Fruit fly (Drosophila melanogaster) whole organism, embryonic: Measurements from ENCODE around the gene CG34287.

Experiments
- ATbp ChIP-seq: fragments of 200-800 bp; sonication (Bioruptor generic); optimal IDR thresholded peaks from 2 replicates; lab custom pipeline; 2017; ENCODE audit warnings: missing biosample characterization, mild to moderate bottlenecking, missing genetic modification characterization, missing genetic modification reagents
- Adf1 ChIP-seq: fragments of 200-800 bp; sonication (Bioruptor generic); IDR thresholded peaks from 2 replicates; pipeline ENCODE4 v1.3.6; 2022; ENCODE audit warnings: missing biosample characterization, missing genetic modification characterization
- Bteb2 ChIP-seq: fragments of 200-800 bp; sonication (Bioruptor generic); optimal IDR thresholded peaks from 2 replicates; lab custom pipeline; 2016; ENCODE audit warnings: missing biosample characterization, missing genetic modification characterization
- CG10543 ChIP-seq: fragments of 200-800 bp; sonication (Bioruptor generic); optimal IDR thresholded peaks from 3 replicates; lab custom pipeline; 2017; ENCODE audit warnings: missing biosample characterization, mild to moderate bottlenecking, missing genetic modification characterization, moderate library complexity
- CG13424 ChIP-seq: fragments of 200-800 bp; sonication (Bioruptor generic); optimal IDR thresholded peaks from 2 replicates; lab custom pipeline; 2019; ENCODE audit warnings: missing biosample characterization, mild to moderate bottlenecking, missing genetic modification characterization, moderate library complexity
- CG17802 ChIP-seq: fragments of 200-800 bp; sonication (Bioruptor generic); optimal IDR thresholded peaks from 2 replicates; lab custom pipeline; 2018; ENCODE audit warnings: missing biosample characterization, mild to moderate bottlenecking, missing genetic modification characterization, moderate library complexity
- CG1792 ChIP-seq: fragments of 200-800 bp; sonication (Bioruptor generic); optimal IDR thresholded peaks from 2 replicates; lab custom pipeline; 2016; ENCODE audit warnings: missing biosample characterization, missing genetic modification characterization
- CG18599 ChIP-seq: fragments of 200-800 bp; sonication (Bioruptor generic); optimal IDR thresholded peaks from 3 replicates; lab custom pipeline; 2017; ENCODE audit warnings: missing biosample characterization, missing genetic modification characterization, mild to moderate bottlenecking, moderate library complexity, missing genetic modification reagents
- CG32772 ChIP-seq: fragments of 200-800 bp; sonication (Bioruptor generic); IDR thresholded peaks from 2 replicates; pipeline ENCODE4 v1.3.6; 2022; ENCODE audit warnings: missing biosample characterization, missing genetic modification characterization
- CG34376 ChIP-seq: fragments of 200-800 bp; sonication (Bioruptor generic); optimal IDR thresholded peaks from 2 replicates; lab custom pipeline; 2018; ENCODE audit warnings: missing biosample characterization, mild to moderate bottlenecking, missing genetic modification characterization
- CG3995 ChIP-seq: fragments of 200-800 bp; sonication (Bioruptor generic); optimal IDR thresholded peaks from 3 replicates; lab custom pipeline; 2016; ENCODE audit warnings: missing biosample characterization, missing genetic modification characterization
- CG4282 ChIP-seq: fragments of 200-800 bp; sonication (Bioruptor generic); optimal IDR thresholded peaks from 2 replicates; lab custom pipeline; 2016; ENCODE audit warnings: missing biosample characterization, missing genetic modification characterization
- CG5180 ChIP-seq: fragments of 200-800 bp; sonication (Bioruptor generic); optimal IDR thresholded peaks from 3 replicates; lab custom pipeline; 2017; ENCODE audit warnings: missing biosample characterization, missing genetic modification characterization, mild to moderate bottlenecking, moderate library complexity, missing genetic modification reagents
- CG7987 ChIP-seq: fragments of 200-800 bp; sonication (Bioruptor generic); optimal IDR thresholded peaks from 2 replicates; lab custom pipeline; 2018; ENCODE audit warnings: missing biosample characterization, mild to moderate bottlenecking, missing genetic modification characterization, moderate library complexity
- CoRest ChIP-seq: fragments of 200-800 bp; sonication (Bioruptor generic); optimal IDR thresholded peaks from 3 replicates; lab custom pipeline; 2018; ENCODE audit warnings: missing biosample characterization, mild to moderate bottlenecking, missing genetic modification characterization, moderate library complexity
- Dfd ChIP-seq, 2 experiments: fragments of >200 bp; optimal IDR thresholded peaks; 2 replicates each; lab custom pipeline; 2017; ENCODE audit warnings: missing biosample characterization in 2 of 2, missing genetic modification characterization in 2 of 2
- Dref ChIP-seq: fragments of 200-800 bp; sonication (Bioruptor generic); IDR thresholded peaks from 2 replicates; pipeline ENCODE4 v1.3.6; 2022; ENCODE audit warnings: missing biosample characterization, missing genetic modification characterization
- Hey ChIP-seq: fragments of 200-800 bp; sonication (Bioruptor generic); optimal IDR thresholded peaks from 3 replicates; lab custom pipeline; 2018; ENCODE audit warnings: missing biosample characterization, mild to moderate bottlenecking, missing genetic modification characterization
- MESR4 ChIP-seq: fragments of 200-800 bp; sonication (Bioruptor generic); optimal IDR thresholded peaks from 2 replicates; lab custom pipeline; 2018; ENCODE audit warnings: missing biosample characterization, mild to moderate bottlenecking, missing genetic modification characterization, moderate library complexity
- Myb ChIP-seq: fragments of 200-800 bp; sonication (Bioruptor generic); optimal IDR thresholded peaks from 2 replicates; lab custom pipeline; 2016; ENCODE audit warnings: missing biosample characterization, missing genetic modification characterization
- NFAT ChIP-seq: fragments of 200-800 bp; sonication (Bioruptor generic); IDR thresholded peaks from 2 replicates; pipeline ENCODE4 v1.3.6; 2022; ENCODE audit warnings: missing biosample characterization, missing genetic modification characterization
- Oli ChIP-seq: fragments of 200-800 bp; sonication (Bioruptor generic); optimal IDR thresholded peaks from 2 replicates; lab custom pipeline; 2018; ENCODE audit warnings: missing biosample characterization, mild to moderate bottlenecking, missing genetic modification characterization, moderate library complexity
- Opbp ChIP-seq: fragments of 200-800 bp; sonication (Bioruptor generic); IDR thresholded peaks from 3 replicates; pipeline ENCODE4 v1.3.6; 2022; ENCODE audit warnings: missing biosample characterization, missing genetic modification characterization; ENCODE audit not compliant: partially characterized antibody
- Rx ChIP-seq: fragments of 200-800 bp; sonication (Bioruptor generic); IDR thresholded peaks from 2 replicates; pipeline ENCODE4 v1.3.6; 2022; ENCODE audit warnings: missing biosample characterization, missing genetic modification characterization
- Ssrp ChIP-seq: fragments of 200-800 bp; sonication (Bioruptor generic); optimal IDR thresholded peaks from 2 replicates; lab custom pipeline; 2018; ENCODE audit warnings: missing biosample characterization, mild to moderate bottlenecking, missing genetic modification characterization, moderate library complexity
- Vsx1 ChIP-seq: fragments of 200-800 bp; sonication (Bioruptor generic); optimal IDR thresholded peaks from 2 replicates; lab custom pipeline; 2017; ENCODE audit warnings: missing biosample characterization, mild to moderate bottlenecking, missing genetic modification characterization, missing genetic modification reagents
- Xrp1 ChIP-seq: fragments of 200-800 bp; sonication (Bioruptor generic); IDR thresholded peaks from 2 replicates; pipeline ENCODE4 v1.3.6; 2022; ENCODE audit warnings: missing biosample characterization, missing genetic modification characterization
- ash1 ChIP-seq: fragments of 200-800 bp; sonication (Bioruptor generic); optimal IDR thresholded peaks from 2 replicates; lab custom pipeline; 2018; ENCODE audit warnings: missing biosample characterization, mild to moderate bottlenecking, missing genetic modification characterization
- br ChIP-seq: fragments of >200 bp; optimal IDR thresholded peaks from 2 replicates; lab custom pipeline; 2017
- cas ChIP-seq: fragments of 200-800 bp; sonication (Bioruptor generic); IDR thresholded peaks from 2 replicates; pipeline ENCODE4 v1.3.6; 2022; ENCODE audit warnings: missing biosample characterization, missing genetic modification characterization
- cwo ChIP-seq: fragments of 200-800 bp; sonication (Bioruptor generic); optimal IDR thresholded peaks from 3 replicates; lab custom pipeline; 2017; ENCODE audit warnings: missing biosample characterization, missing genetic modification characterization, mild to moderate bottlenecking, moderate library complexity, missing genetic modification reagents
- dmrt99B ChIP-seq: fragments of 200-800 bp; sonication (Bioruptor generic); optimal IDR thresholded peaks from 2 replicates; lab custom pipeline; 2018; ENCODE audit warnings: missing biosample characterization, mild to moderate bottlenecking, missing genetic modification characterization, moderate library complexity
- en ChIP-seq: fragments of 200-800 bp; sonication (Bioruptor generic); optimal IDR thresholded peaks from 2 replicates; lab custom pipeline; 2016; ENCODE audit warnings: missing biosample characterization, missing genetic modification characterization
- exex ChIP-seq: fragments of 200-800 bp; sonication (Bioruptor generic); optimal IDR thresholded peaks from 4 replicates; lab custom pipeline; 2018; ENCODE audit warnings: missing biosample characterization, mild to moderate bottlenecking, missing genetic modification characterization, moderate library complexity
- fd3F ChIP-seq: fragments of 200-800 bp; sonication (Bioruptor generic); optimal IDR thresholded peaks from 2 replicates; lab custom pipeline; 2018; ENCODE audit warnings: missing biosample characterization, mild to moderate bottlenecking, missing genetic modification characterization, moderate library complexity
- ftz-f1 ChIP-seq: fragments of 200-800 bp; sonication (Bioruptor generic); optimal IDR thresholded peaks from 2 replicates; lab custom pipeline; 2016; ENCODE audit warnings: missing biosample characterization, missing genetic modification characterization
- gcm ChIP-seq: fragments of 200-800 bp; sonication (Bioruptor generic); optimal IDR thresholded peaks from 2 replicates; lab custom pipeline; 2019; ENCODE audit warnings: missing biosample characterization, mild to moderate bottlenecking, missing genetic modification characterization, moderate library complexity
- grn ChIP-seq: fragments of 200-800 bp; sonication (Bioruptor generic); optimal IDR thresholded peaks from 3 replicates; lab custom pipeline; 2017; ENCODE audit warnings: missing biosample characterization, missing genetic modification characterization
- gt ChIP-seq: fragments of 200-800 bp; sonication (Bioruptor generic); IDR thresholded peaks from 2 replicates; pipeline ENCODE4 v1.3.6; 2022; ENCODE audit warnings: missing biosample characterization, missing genetic modification characterization
- ham ChIP-seq: fragments of 200-800 bp; sonication (Bioruptor generic); IDR thresholded peaks from 2 replicates; pipeline ENCODE4 v1.3.6; 2022; ENCODE audit warnings: missing biosample characterization, missing genetic modification characterization
- lilli ChIP-seq: fragments of 200-800 bp; sonication (Bioruptor generic); optimal IDR thresholded peaks from 3 replicates; lab custom pipeline; 2016; ENCODE audit warnings: missing biosample characterization, missing genetic modification characterization
- lmd ChIP-seq: fragments of 200-800 bp; sonication (Bioruptor generic); IDR thresholded peaks from 2 replicates; pipeline ENCODE4 v1.3.6; 2022; ENCODE audit warnings: missing biosample characterization, missing genetic modification characterization
- lov ChIP-seq, 2 experiments: fragments of 200-800 bp in 1 of 2; fragments of >200 bp in 1 of 2; sonication (Bioruptor generic) in 1 of 2; IDR thresholded peaks in 1 of 2; optimal IDR thresholded peaks in 1 of 2; 2 replicates in 1 of 2; 3 replicates in 1 of 2; pipeline versions ENCODE4 v1.3.6 to Lab custom; 2017 to 2022; ENCODE audit warnings: missing biosample characterization in 1 of 2, missing genetic modification characterization in 1 of 2
- nau ChIP-seq: fragments of 200-800 bp; sonication (Bioruptor generic); optimal IDR thresholded peaks from 3 replicates; lab custom pipeline; 2017; ENCODE audit warnings: missing biosample characterization, mild to moderate bottlenecking, missing genetic modification characterization, missing genetic modification reagents
- onecut ChIP-seq: fragments of 200-800 bp; sonication (Bioruptor generic); IDR thresholded peaks from 2 replicates; pipeline ENCODE4 v1.3.6; 2022; ENCODE audit warnings: missing biosample characterization, missing genetic modification characterization
- pho ChIP-seq: fragments of 200-800 bp; sonication (Bioruptor generic); optimal IDR thresholded peaks from 2 replicates; lab custom pipeline; 2016; ENCODE audit warnings: missing biosample characterization, missing genetic modification characterization
- slbo ChIP-seq: fragments of 200-800 bp; sonication (Bioruptor generic); IDR thresholded peaks from 2 replicates; pipeline ENCODE4 v1.3.6; 2022; ENCODE audit warnings: missing biosample characterization, missing genetic modification characterization
- sug ChIP-seq: fragments of 200-800 bp; optimal IDR thresholded peaks from 2 replicates; lab custom pipeline; 2019; ENCODE audit warnings: missing biosample characterization, mild to moderate bottlenecking, missing genetic modification characterization, moderate library complexity
- usp ChIP-seq: fragments of >200 bp; optimal IDR thresholded peaks from 2 replicates; lab custom pipeline; 2017; ENCODE audit warnings: missing biosample characterization, missing genetic modification characterization
- vnd ChIP-seq: fragments of 200-800 bp; sonication (Bioruptor generic); IDR thresholded peaks from 3 replicates; pipeline ENCODE4 v1.3.6; 2022; ENCODE audit warnings: missing biosample characterization, missing genetic modification characterization; ENCODE audit not compliant: partially characterized antibody

The CG34287 gene

DNA sequence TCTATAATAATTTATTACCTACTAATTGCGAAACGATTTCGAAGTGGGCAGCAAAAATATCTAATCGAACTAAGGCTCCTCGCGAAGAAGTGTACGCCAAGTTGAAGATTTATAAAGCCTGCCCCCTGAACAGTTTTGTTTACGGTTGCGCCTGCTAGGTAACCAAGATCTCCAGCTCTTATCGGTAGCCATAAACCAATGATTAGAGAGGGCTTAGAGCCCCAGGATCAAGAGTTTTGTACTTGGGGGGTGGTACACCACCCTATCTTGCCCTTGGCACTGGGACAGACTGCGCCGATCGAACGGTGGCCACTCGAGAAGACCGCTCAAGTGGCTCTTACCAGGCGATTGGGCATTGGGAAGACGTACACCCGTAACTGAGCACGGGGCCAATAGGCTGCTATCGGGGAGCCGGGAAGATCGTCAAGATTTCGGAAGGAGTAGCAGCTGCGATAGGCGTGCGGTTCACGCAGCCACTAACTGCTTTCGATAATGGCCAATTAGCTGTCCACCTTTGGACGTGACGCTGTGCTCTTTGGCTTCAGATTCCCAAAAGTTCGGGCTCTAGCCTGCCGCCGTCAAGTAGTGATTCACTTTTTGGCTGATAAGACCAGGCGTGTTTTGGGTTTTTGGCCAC is 20.7 kb upstream of the CG34287 start:
- TF ChIP-seq Xrp1 (no peak), Adf1 (GFP tag; lab: Robert Waterston, UW) (peak; percentile 6; the same call in 1 of the 2 replicates), ham (GFP tag; lab: Robert Waterston, UW) (no peak), Ssrp (tag; lab: Kevin White, UChicago) (no peak), CG10543 (GFP tag; lab: Kevin White, UChicago) (peak; percentile 21), grn (GFP tag; lab: Kevin White, UChicago) (peak; percentile 75), br (lab: Kevin White, UChicago) (no peak), CG18599 (GFP tag; lab: Kevin White, UChicago) (peak; percentile 53), Myb (GFP tag; lab: Kevin White, UChicago) (no peak), en (GFP tag; lab: Kevin White, UChicago) (no peak), gcm (GFP tag; lab: Kevin White, UChicago) (no peak), CG34376 (GFP tag; lab: Kevin White, UChicago) (peak; percentile 86), lilli (GFP tag; lab: Kevin White, UChicago) (no peak), usp (GFP tag; lab: Kevin White, UChicago) (no peak), vnd (peak; percentile 58), exex (tag; lab: Kevin White, UChicago) (peak; percentile 87), Vsx1 (GFP tag; lab: Kevin White, UChicago) (peak; percentile 24), CG17802 (tag; lab: Kevin White, UChicago) (no peak), MESR4 (GFP tag; lab: Kevin White, UChicago) (no peak), lmd (GFP tag; lab: Robert Waterston, UW) (no peak), ATbp (GFP tag; lab: Kevin White, UChicago) (no peak), nau (GFP tag; lab: Kevin White, UChicago) (no peak), Bteb2 (GFP tag; lab: Kevin White, UChicago) (no peak), dmrt99B (no peak), Oli (no peak), CG5180 (GFP tag; lab: Kevin White, UChicago) (no peak), CG1792 (GFP tag; lab: Kevin White, UChicago) (no peak), Dref (GFP tag; lab: Robert Waterston, UW) (no peak), onecut (GFP tag; lab: Robert Waterston, UW) (no peak), sug (tag; lab: Kevin White, UChicago) (peak; percentile 96), CG3995 (GFP tag; lab: Kevin White, UChicago) (no peak), CG13424 (tag; lab: Kevin White, UChicago) (no peak), Dfd (GFP tag; optimal IDR thresholded peaks at IDR 0.05; lab: Kevin White, UChicago) (no peak), CoRest (tag; lab: Kevin White, UChicago) (no peak), fd3F (no peak), CG7987 (GFP tag; lab: Kevin White, UChicago) (peak; percentile 49), Rx (GFP tag; lab: Robert Waterston, UW) (no peak), ash1 (no peak), lov (optimal IDR thresholded peaks at IDR 0.05; lab: Kevin White, UChicago) (no peak), lov (GFP tag; IDR thresholded peaks at IDR 0.05; lab: Robert Waterston, UW) (no peak), CG4282 (GFP tag; lab: Kevin White, UChicago) (no peak), Hey (peak; percentile 85), ftz-f1 (GFP tag; lab: Kevin White, UChicago) (peak; percentile 23), cwo (peak; percentile 70), gt (GFP tag; lab: Robert Waterston, UW) (no peak), slbo (GFP tag; lab: Robert Waterston, UW) (no peak), CG32772 (GFP tag; lab: Robert Waterston, UW) (no peak), cas (GFP tag; lab: Robert Waterston, UW) (no peak), Opbp (GFP tag; lab: Robert Waterston, UW) (no peak), NFAT (GFP tag; lab: Robert Waterston, UW) (0 out of 2 replicates have a peak, but pooled peaks have one; percentile 10), pho (GFP tag; lab: Kevin White, UChicago) (no peak)
